Worm (Caenorhabditis elegans) whole organism, late embryonic: ENCODE measurements around the gene kgb-1.
A peak's percentile ranks its signal among the peaks of the same experiment; 100 is the strongest.

Experiments
- C08G9.2 ChIP-seq: sonication (generic microtip); optimal IDR thresholded peaks from 2 replicates; lab custom pipeline; 2016; ENCODE audit warnings: mild to moderate bottlenecking, missing genetic modification characterization, moderate library complexity, missing compliant biosample characterization
- C38D4.7 ChIP-seq: fragments of 200-800 bp; sonication (Bioruptor generic); optimal IDR thresholded peaks from 2 replicates; lab custom pipeline; 2018; ENCODE audit warnings: mild to moderate bottlenecking, missing genetic modification characterization, moderate library complexity, missing compliant biosample characterization
- ama-1 ChIP-seq: fragments of 150-350 bp; optimal IDR thresholded peaks from 2 replicates; lab custom pipeline; 2014
- ceh-18 ChIP-seq: sonication (generic microtip); optimal IDR thresholded peaks from 2 replicates; lab custom pipeline; 2016; ENCODE audit warnings: missing genetic modification characterization, missing compliant biosample characterization
- ceh-19 ChIP-seq: fragments of 200-800 bp; sonication (Bioruptor generic); optimal IDR thresholded peaks from 2 replicates; lab custom pipeline; 2018; ENCODE audit warnings: mild to moderate bottlenecking, missing genetic modification characterization, missing compliant biosample characterization
- ceh-2 ChIP-seq: sonication (generic microtip); optimal IDR thresholded peaks from 2 replicates; lab custom pipeline; 2016; ENCODE audit warnings: missing genotype, missing genetic modification characterization, missing compliant biosample characterization
- ceh-24 ChIP-seq: sonication (generic microtip); optimal IDR thresholded peaks from 2 replicates; lab custom pipeline; 2016; ENCODE audit warnings: mild to moderate bottlenecking, missing genetic modification characterization, missing compliant biosample characterization
- ceh-31 ChIP-seq: sonication (generic microtip); optimal IDR thresholded peaks from 2 replicates; lab custom pipeline; 2016; ENCODE audit warnings: missing genetic modification characterization, missing compliant biosample characterization
- ceh-34 ChIP-seq: sonication (generic microtip); optimal IDR thresholded peaks from 2 replicates; lab custom pipeline; 2016; ENCODE audit warnings: mild to moderate bottlenecking, missing genetic modification characterization, missing compliant biosample characterization
- ceh-48 ChIP-seq: sonication (generic microtip); optimal IDR thresholded peaks from 2 replicates; lab custom pipeline; 2016; ENCODE audit warnings: missing genetic modification characterization, inconsistent platforms, missing compliant biosample characterization
- ceh-6 ChIP-seq: fragments of 200-800 bp; sonication (Bioruptor generic); optimal IDR thresholded peaks from 2 replicates; lab custom pipeline; 2018; ENCODE audit warnings: mild to moderate bottlenecking, missing genetic modification characterization, missing compliant biosample characterization
- ceh-9 ChIP-seq: sonication (generic microtip); optimal IDR thresholded peaks from 2 replicates; lab custom pipeline; 2016; ENCODE audit warnings: mild to moderate bottlenecking, missing genetic modification characterization, inconsistent platforms, missing compliant biosample characterization
- dve-1 ChIP-seq: sonication (generic microtip); optimal IDR thresholded peaks from 2 replicates; lab custom pipeline; 2017; ENCODE audit warnings: antibody characterized with exemption, mild to moderate bottlenecking, missing genetic modification characterization, missing compliant biosample characterization
- elt-2 ChIP-seq: sonication (generic microtip); optimal IDR thresholded peaks from 2 replicates; lab custom pipeline; 2016; ENCODE audit warnings: missing genetic modification reagents, missing genetic modification characterization, missing compliant biosample characterization
- gmeb-2 ChIP-seq: sonication (generic microtip); optimal IDR thresholded peaks from 2 replicates; lab custom pipeline; 2016; ENCODE audit warnings: missing genetic modification characterization, inconsistent platforms, missing compliant biosample characterization
- hlh-13 ChIP-seq: fragments of 200-800 bp; sonication (Bioruptor generic); optimal IDR thresholded peaks from 2 replicates; lab custom pipeline; 2018; ENCODE audit warnings: mild to moderate bottlenecking, missing genetic modification characterization, missing compliant biosample characterization
- hlh-15 ChIP-seq: sonication (generic microtip); optimal IDR thresholded peaks from 2 replicates; lab custom pipeline; 2016; ENCODE audit warnings: missing genetic modification characterization, missing compliant biosample characterization
- hlh-30 ChIP-seq: sonication (generic microtip); optimal IDR thresholded peaks from 2 replicates; lab custom pipeline; 2017; ENCODE audit warnings: antibody characterized with exemption, missing genetic modification characterization, missing compliant biosample characterization; ENCODE audit not compliant: insufficient read depth
- mec-3 ChIP-seq: sonication (generic microtip); optimal IDR thresholded peaks from 2 replicates; lab custom pipeline; 2016; ENCODE audit warnings: borderline replicate concordance, missing genetic modification characterization, missing compliant biosample characterization
- nhr-232 ChIP-seq: sonication (generic microtip); optimal IDR thresholded peaks from 2 replicates; lab custom pipeline; 2016; ENCODE audit warnings: missing genetic modification characterization, missing compliant biosample characterization
- npax-4 ChIP-seq: sonication (generic microtip); optimal IDR thresholded peaks from 2 replicates; lab custom pipeline; 2016; ENCODE audit warnings: missing genetic modification characterization, missing compliant biosample characterization
- odd-2 ChIP-seq: sonication (generic microtip); optimal IDR thresholded peaks from 2 replicates; lab custom pipeline; 2017; ENCODE audit warnings: antibody characterized with exemption, mild to moderate bottlenecking, missing genetic modification characterization, missing compliant biosample characterization
- pqm-1 ChIP-seq: sonication (generic microtip); optimal IDR thresholded peaks from 2 replicates; lab custom pipeline; 2016; ENCODE audit warnings: missing genetic modification characterization, missing compliant biosample characterization
- pros-1 ChIP-seq: fragments of 150-350 bp; optimal IDR thresholded peaks from 2 replicates; lab custom pipeline; 2014; ENCODE audit warnings: missing biosample characterization, missing genetic modification reagents, missing genetic modification characterization
- ref-2 ChIP-seq: sonication (generic microtip); optimal IDR thresholded peaks from 2 replicates; lab custom pipeline; 2016; ENCODE audit warnings: missing genetic modification characterization, missing compliant biosample characterization
- rnt-1 ChIP-seq: sonication (generic microtip); optimal IDR thresholded peaks from 2 replicates; lab custom pipeline; 2016; ENCODE audit warnings: missing genetic modification characterization, missing compliant biosample characterization
- sdc-2 ChIP-seq: sonication (generic microtip); optimal IDR thresholded peaks from 2 replicates; lab custom pipeline; 2016; ENCODE audit warnings: missing genotype, missing genetic modification characterization, missing compliant biosample characterization
- syd-9 ChIP-seq: sonication (generic microtip); optimal IDR thresholded peaks from 2 replicates; lab custom pipeline; 2016; ENCODE audit warnings: mild to moderate bottlenecking, missing genetic modification characterization, moderate library complexity, missing compliant biosample characterization
- tbx-2 ChIP-seq: sonication (generic microtip); optimal IDR thresholded peaks from 2 replicates; lab custom pipeline; 2016; ENCODE audit warnings: missing genetic modification characterization, missing compliant biosample characterization
- tbx-7 ChIP-seq: sonication (generic microtip); optimal IDR thresholded peaks from 2 replicates; lab custom pipeline; 2016; ENCODE audit warnings: missing genotype, missing genetic modification characterization, missing compliant biosample characterization
- ttx-3 ChIP-seq: sonication (generic microtip); optimal IDR thresholded peaks from 2 replicates; lab custom pipeline; 2016; ENCODE audit warnings: missing genetic modification reagents, missing genetic modification characterization, missing compliant biosample characterization
- unc-55 ChIP-seq: sonication (generic microtip); optimal IDR thresholded peaks from 2 replicates; lab custom pipeline; 2017; ENCODE audit warnings: missing biosample characterization, missing genetic modification reagents, missing genetic modification characterization
- ztf-16 ChIP-seq: sonication (generic microtip); optimal IDR thresholded peaks from 2 replicates; lab custom pipeline; 2017; ENCODE audit warnings: missing genetic modification characterization, missing compliant biosample characterization

kgb-1 gene

ce11 chrIV:378838-379237, 31.0 kb downstream of the kgb-1 start:
- TF ChIP-seq ceh-24 (tag; lab: Kevin White, UChicago) (no peak), C38D4.7 (GFP tag; lab: Kevin White, UChicago) (no peak), unc-55 (peak; percentile 68), hlh-15 (tag; lab: Kevin White, UChicago) (no peak)

ce11 chrIV:378367-378766, 31.5 kb downstream of the kgb-1 start:
- no peak for TF ChIP-seq ref-2 (tag; lab: Kevin White, UChicago)
- no peak for TF ChIP-seq tbx-2 (tag; lab: Kevin White, UChicago)
- TF ChIP-seq ztf-16, result no peak
- no peak for TF ChIP-seq hlh-13
- no peak for TF ChIP-seq hlh-30
- no peak for TF ChIP-seq npax-4 (tag; lab: Kevin White, UChicago)
- TF ChIP-seq, all 69 proteins: peak for 0

DNA sequence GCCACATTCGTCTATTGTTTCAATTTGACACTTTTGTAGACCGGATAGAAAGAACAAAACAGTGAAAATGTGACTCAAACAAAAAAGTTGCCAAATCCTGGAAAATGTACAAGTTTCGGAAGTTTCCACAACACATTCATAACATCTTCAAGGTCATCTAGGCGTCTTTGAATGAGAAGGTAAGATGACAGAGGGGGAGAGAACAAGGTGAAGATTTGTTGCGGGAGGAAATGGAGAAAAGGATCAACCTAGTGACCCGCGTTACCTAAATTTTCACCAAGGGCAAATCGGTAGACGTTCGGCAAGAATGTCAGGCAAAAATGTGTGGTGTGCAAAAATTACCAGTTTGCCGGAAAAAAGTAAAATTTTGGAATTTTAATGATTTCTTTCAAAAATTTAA, 32.0 kb downstream of the kgb-1 start:
- TF ChIP-seq sdc-2 (tag; lab: Kevin White, UChicago) (no peak), mec-3 (no peak), nhr-232 (tag; lab: Kevin White, UChicago) (no peak), ceh-9 (no peak), ama-1 (no peak), odd-2 (tag; lab: Kevin White, UChicago) (no peak), tbx-2 (tag; lab: Kevin White, UChicago) (no peak), gmeb-2 (tag; lab: Kevin White, UChicago) (no peak), ceh-18 (tag; lab: Kevin White, UChicago) (no peak), elt-2 (tag; lab: Kevin White, UChicago) (no peak), tbx-7 (no peak), syd-9 (no peak), ceh-19 (GFP tag; lab: Kevin White, UChicago) (no peak), hlh-15 (tag; lab: Kevin White, UChicago) (no peak), ceh-48 (no peak)

DNA sequence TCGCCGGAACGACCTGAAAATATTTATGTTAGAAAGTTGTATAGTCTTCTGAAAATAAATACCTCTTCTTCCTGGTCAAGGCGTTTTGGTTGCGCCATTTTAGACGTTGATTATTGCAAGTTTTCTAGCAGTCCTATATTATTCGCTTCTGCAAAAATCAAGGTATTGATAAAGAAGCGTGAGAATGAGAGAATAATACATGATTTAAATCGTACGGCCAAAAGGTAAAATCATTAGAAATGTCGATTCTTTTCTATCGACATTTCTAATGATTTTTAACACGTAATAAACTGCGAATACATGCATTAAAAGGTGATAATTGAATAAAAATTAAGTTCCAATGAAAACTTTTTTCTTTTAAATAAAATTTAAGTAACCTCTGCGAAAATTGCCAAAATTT, 33.9 kb downstream of the kgb-1 start, which contains the start of gene fln-1:
fln-1 (minus strand) TSS at position 101 of the 400 bp plus-strand sequence.
- TF ChIP-seq pqm-1, result no peak
- TF ChIP-seq ceh-48, result no peak
- TF ChIP-seq, all 69 proteins: peak for 0

- no peak for TF ChIP-seq dve-1
- TF ChIP-seq C08G9.2 (tag; lab: Kevin White, UChicago), result no peak
- no peak for TF ChIP-seq ceh-2 (tag; lab: Kevin White, UChicago)
- TF ChIP-seq rnt-1 (tag; lab: Kevin White, UChicago), result no peak
- TF ChIP-seq ttx-3 (tag; lab: Kevin White, UChicago), result no peak
- no peak for TF ChIP-seq ceh-6 (GFP tag; lab: Kevin White, UChicago)
These were observed 35.9 kb downstream of the kgb-1 start for ce11 chrIV:373963-374362.

ce11 chrIV:372146-372789, 37.6 kb downstream of the kgb-1 start:
- no peak for TF ChIP-seq pros-1
- TF ChIP-seq C08G9.2 (tag; lab: Kevin White, UChicago), result no peak
- TF ChIP-seq ceh-34 (tag; lab: Kevin White, UChicago), result no peak
- TF ChIP-seq ceh-31, result peak; percentile 33
